Worm (Caenorhabditis elegans) whole organism, dauer: ENCODE data around the gene nhr-130.

Experiments
- unc-62 ChIP-seq: sonication (generic microtip); optimal IDR thresholded peaks from 2 replicates; lab custom pipeline; 2017; ENCODE audit warnings: missing biosample characterization, missing genetic modification reagents, missing genetic modification characterization

nhr-130 gene

DNA sequence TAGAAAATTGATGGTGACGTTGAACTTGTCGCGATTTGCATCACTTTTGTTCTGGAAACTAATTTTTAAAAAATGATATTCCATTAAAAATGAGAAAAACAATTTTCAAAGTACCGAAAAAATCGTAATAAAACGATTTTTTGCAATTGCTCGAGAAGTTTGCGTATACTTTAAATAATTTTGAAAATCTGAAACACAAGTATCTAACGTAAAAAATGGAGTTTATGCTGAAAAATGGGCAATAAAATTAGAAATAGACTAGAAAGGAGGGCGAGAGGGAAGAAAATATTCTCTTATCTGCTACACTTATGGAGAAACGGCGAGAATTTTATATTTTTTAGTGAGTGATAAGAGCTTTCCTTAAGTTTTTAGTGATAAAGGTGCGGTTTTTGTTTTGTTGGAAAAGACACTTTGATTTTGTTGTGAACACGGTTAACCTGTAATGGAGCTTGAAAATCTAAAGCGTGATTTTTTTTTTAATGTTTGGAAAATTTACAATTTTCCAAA lies at the start of gene nhr-130:
Gene nhr-130 (minus strand): TSS at position 51 of the 507 bp plus-strand sequence.
- TF ChIP-seq unc-62: no peak

DNA sequence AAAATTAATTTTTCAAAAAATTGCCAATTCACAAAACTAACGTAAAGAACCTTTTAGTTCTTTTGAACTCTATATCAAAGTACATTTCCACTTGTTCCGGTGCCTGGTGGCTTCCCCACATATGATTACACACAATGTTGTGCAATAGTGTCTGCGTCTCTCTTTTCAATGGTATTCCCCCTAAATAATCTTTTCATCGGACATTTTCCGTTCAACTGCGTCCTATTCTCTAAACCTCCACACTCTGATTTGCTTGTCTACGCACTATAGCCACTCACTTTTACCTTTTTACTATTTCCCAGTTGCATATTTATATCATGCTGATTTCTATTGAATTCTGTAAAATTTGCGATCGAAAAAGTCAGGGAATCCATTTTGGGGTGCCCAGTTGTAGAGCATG lies 48.9 kb upstream of the nhr-130 start, which contains the start of gene nhr-58:
Gene nhr-58 (plus strand): TSS at position 214 of the 400 bp plus-strand sequence.
- no peak for TF ChIP-seq unc-62

DNA sequence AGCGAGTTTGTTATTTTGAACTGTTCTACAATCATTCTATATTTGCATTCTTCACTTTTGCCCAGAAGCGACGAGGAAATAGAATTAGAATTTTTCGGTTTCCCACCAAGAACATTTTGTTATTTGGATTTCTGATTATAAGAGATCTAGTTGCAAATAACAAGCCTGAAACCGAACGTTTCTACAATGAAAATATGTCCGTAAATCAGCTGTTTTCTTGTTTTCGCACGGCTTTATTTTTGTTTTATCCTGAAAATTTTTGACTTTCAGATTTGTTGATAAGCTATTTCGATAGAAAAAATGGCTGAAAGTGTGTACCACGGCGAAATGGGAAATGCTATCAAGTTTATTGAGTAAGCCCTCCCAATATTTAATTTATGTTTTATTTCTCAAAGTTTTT lies 44.5 kb upstream of the nhr-130 start, which contains the start of gene srw-108:
Gene srw-108 (plus strand): TSS at position 301 of the 400 bp plus-strand sequence.
- no peak for TF ChIP-seq unc-62

DNA sequence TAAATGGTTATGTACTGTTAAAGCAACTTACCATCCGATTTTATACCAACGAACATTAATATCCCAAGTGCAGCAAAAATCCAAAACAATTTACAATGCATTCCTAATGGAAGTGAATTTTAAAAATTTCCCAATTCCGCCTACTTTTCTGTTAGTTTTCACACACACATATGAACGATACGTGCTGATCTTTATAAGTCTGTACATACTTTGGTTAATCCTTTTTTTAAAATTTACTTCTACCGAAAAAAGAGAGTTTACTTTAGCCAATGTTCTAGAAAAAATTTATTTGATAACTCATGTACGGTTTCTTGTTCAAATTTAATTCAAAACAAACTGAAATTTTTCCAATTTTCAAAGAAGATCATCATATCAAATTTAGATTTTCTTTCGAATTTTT lies 41.9 kb upstream of the nhr-130 start, which contains the start of gene R11G11.16:
Gene R11G11.16 (minus strand): TSS at position 101 of the 400 bp plus-strand sequence.
- TF ChIP-seq unc-62: no peak

DNA sequence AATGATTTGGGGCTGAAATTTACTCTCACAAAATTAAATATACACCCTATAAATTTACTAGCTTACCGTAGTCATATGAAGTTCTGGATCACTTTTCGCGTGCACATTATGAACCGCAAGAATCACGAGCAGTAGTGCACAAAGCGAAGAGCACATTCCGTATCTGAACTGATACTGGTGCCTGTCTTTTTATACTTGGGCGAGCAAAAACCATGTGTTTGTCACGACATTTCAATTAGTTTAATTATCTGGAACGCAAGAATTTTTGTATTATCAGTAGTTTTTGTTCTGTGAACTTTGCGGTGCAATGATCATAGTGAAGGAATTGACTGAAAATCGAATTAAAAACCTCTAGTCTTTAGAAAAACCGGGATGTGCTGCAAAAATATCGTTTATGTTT lies 40.9 kb upstream of the nhr-130 start, which contains the start of gene lipl-3:
Gene lipl-3 (minus strand): TSS at position 161 of the 400 bp plus-strand sequence.
- TF ChIP-seq unc-62: no peak

DNA sequence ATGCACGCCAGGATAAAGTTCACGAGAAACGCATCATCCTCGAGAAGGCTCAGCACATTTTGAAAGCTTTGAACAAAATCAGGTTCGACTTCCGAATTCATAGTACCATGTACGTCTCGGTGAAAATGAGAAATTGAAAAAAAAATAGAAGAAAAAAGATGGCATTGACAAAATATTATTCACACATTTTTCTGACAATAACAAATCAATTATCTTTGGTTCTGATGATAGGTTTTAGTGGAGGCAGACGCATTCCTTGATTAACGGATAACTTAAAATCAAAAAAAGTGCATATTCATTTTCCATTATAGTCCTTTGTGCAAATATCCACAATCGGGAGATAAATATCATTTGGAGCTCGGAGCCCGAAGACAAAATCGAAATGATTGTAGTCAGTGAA lies 38.4 kb upstream of the nhr-130 start, which contains the start of gene srw-107:
Gene srw-107 (minus strand): TSS at position 101 of the 400 bp plus-strand sequence.
- no peak for TF ChIP-seq unc-62

DNA sequence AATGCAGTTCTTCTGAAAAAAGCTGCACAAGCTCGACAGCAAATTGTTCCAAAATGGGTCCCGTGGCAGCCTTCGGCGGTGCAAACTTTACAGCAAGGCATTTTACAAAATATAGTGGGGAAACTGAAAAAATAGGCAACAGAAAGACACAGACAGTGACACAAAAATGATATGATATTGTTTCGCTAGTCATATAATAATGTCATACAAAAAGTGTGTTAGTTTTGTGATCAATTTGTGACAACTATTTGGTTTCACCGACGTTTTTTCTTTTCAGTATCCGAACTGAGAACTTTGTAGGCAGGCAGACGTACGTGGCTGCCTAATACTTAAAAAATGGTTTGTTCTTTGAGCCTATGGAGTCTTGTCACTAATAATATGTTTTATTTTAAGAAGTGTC lies 36.3 kb upstream of the nhr-130 start, which contains the start of gene nhr-210:
Gene nhr-210 (minus strand): TSS at position 101 of the 400 bp plus-strand sequence.
- no peak for TF ChIP-seq unc-62

DNA sequence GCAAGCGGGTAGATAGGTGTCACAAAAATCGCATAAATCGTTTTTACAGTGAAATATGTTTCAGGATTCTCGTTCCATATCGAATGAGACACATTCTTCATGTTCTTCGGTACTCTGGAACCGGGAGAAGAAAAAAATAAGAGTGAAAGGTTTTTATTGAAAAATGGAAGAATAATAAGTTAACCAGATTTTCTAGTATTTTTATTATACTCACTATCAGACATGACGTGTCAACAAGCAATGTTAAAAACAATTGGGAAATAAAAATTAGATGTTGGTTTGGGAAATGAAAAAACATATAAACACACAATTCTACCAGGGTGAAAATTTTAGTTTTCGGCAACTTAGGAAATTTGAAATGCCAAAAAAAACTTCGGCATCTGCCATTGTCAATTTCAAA lies 29.3 kb upstream of the nhr-130 start, which contains the start of gene srh-37:
Gene srh-37 (minus strand): TSS at position 101 of the 400 bp plus-strand sequence.
- no peak for TF ChIP-seq unc-62

DNA sequence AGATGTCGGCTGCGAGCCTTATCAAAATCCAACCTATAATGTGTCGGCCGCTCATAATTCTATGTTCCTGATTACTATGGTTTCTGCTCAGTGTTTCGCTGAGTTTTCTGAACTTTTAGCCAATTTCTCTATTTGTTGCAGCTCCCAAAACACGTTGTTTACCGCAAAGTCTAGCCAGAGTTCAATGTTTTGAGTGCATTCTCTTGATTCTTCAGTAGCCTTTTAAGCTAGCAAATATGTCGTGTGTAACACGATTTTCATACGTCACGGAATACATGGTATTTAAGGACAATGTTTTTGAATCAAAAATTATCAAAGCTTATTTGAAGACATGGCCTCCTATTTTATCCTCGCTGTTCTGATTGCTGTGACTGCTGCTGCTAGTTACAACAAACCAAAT lies 22.1 kb upstream of the nhr-130 start, which contains the start of gene srlf-19:
Gene srlf-19 (plus strand): TSS at position 301 of the 400 bp plus-strand sequence.
- no peak for TF ChIP-seq unc-62

DNA sequence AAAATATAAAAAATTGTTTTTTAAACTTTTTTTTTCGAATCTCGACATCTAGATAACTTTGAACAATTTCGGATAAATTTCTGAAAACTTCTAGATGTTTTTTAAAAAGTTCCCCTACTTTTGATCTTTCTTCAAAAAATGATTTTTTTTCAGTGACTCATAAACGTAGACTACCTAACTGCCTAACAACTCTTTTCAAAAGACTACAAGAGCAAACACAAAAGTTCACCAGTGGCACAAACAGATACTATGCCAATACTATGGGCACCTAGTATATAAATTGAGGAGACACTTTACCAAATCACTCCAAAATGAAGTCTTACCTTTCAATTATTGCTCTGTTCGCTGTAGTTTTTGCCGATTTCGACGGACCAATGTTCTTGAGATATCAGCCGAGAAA lies 20.6 kb upstream of the nhr-130 start, which contains the start of gene srlf-35:
Gene srlf-35 (plus strand): TSS at position 301 of the 400 bp plus-strand sequence.
- TF ChIP-seq unc-62: no peak

DNA sequence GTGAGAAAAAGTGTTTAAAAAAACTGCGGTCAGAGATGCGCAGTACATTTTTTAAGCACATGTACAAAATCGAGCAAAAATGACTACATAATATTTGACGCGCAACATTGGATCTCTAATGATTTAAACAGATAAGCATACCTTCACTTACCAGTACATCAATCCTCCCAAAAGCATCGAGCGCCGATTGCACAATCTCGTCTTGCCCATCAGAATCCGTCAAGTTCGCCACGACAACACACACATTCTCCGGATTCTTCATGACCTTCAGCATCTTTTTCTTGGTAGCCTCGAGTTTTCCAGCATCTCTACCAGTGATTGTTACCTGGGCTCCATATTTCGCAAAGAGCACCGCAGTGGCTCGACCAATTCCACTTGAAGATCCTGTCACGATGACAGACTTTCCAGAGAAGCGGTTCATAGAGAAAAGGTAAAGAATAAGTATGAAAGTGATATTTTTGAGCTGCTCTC lies 19.7 kb upstream of the nhr-130 start, which contains the start of gene T01G6.10:
Gene T01G6.10 (minus strand): TSS at position 421 of the 471 bp plus-strand sequence.
- no peak for TF ChIP-seq unc-62

DNA sequence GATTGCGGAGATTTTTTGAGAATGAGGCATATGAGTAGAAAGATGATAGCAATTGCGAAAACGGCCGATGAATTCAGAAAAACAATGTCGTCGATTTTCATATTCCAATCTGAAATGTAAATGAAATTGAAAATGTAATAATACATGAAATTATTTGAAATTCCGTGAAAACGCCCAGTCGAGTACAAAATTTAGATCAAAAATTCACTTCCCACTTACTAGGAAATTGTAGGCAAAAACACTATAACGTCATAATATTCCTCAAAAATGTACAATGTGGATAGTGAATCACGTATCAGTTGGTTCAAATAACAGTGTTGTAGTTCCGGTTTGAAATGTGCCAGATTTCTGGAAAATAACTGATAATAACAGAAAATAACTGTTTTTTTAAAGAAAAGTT lies 18.1 kb upstream of the nhr-130 start, which contains the start of gene str-256:
Gene str-256 (minus strand): TSS at position 101 of the 400 bp plus-strand sequence.
- TF ChIP-seq unc-62: no peak

DNA sequence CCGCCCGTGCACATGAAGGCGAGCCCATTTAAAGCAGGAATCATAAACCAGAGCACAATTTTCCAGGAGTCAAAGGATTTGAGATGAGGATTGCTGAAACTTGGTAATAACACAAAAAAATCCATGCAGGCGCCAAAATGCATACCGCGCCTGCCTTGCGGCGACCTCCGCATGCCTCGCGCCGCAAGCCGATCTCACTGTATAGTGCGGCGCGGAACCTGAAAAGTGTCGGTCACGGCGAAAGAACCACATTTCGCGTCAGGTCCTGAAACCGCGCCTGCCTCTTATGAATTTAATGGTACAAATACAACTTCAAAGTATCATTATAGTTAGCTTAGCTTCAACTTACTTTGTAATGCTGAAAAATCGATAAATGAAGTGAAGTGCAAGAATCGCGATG lies 17.4 kb upstream of the nhr-130 start:
- TF ChIP-seq unc-62: no peak

DNA sequence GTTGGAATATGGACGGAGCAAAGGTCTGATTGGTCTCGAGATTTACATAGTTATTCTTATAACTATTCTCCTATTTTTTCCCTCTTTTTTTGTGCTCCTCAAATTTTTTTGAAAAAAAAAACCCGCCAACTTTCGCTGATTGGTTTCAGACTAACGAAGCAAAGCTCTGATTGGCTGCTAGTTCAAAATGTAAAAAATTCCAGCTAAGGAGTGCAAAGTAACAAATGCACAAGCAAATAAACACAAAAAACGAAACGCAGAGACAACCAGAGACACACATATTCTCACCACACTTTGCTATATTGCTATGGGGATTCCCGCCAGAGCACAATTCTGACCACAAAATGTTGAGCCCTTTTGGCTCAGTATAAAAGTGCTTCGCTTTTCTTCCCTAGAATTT lies 14.3 kb upstream of the nhr-130 start, which contains the start of gene T01G6.1:
Gene T01G6.1 (plus strand): TSS at position 301 of the 400 bp plus-strand sequence.
- no peak for TF ChIP-seq unc-62

DNA sequence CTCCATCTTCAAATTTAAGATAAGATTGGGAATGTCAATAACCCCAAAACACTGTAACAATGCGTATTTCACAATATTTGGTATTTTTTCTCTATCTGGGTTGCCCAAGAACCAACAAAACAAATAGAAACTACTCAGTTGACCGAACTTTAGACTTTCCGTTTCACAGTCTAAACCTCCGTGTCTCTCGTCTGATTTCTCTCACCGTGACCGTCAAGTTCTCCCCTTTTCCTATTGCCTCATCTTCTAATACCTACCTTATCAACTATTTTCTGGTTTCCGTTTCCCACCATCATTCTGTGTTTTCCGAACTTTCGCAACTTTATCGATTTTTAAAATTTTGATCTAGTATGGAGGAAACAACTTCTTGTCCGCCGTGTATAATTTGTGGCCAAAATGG lies 11.1 kb upstream of the nhr-130 start, which contains the start of gene nhr-131:
Gene nhr-131 (plus strand): TSS at position 87 of the 400 bp plus-strand sequence.
- TF ChIP-seq unc-62: no peak

DNA sequence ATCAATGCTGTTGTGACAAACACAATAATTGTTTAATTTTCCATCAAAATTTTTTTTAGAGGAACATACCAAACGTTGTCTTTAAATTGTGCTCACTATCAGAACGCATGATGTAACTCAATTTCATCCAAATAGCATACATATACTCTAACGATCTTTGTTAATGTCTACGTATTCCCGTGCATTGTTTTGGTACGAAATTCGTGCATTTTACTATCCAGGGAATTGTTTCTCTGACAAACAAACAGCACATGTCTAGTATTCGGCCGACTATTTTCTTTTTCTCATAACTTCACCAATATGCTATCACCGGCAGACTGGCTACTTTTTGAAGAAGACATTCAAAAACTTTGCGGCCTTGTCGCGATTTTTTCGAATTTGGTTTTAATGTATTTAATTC lies 8.3 kb upstream of the nhr-130 start, which contains the start of gene str-196:
Gene str-196 (plus strand): TSS at position 301 of the 400 bp plus-strand sequence.
- no peak for TF ChIP-seq unc-62

DNA sequence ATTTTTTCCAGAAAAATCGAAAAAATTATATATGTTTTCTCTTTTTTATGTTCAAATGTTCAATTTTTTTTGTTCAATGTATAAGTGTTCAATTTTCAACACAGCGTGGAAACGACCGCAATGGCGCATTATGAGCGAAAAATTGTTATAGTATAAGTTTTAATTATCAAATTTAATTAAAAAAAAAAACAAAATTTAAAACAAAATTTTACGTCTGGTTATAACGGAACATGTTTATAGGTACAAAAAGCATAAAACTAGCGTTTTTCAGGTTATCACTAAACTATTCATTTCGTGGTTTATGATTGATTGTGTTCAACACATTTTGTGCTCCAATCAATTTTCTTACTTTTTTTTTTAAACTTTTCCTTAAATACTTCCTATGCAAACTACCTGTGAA lies 6.2 kb upstream of the nhr-130 start, which contains the start of gene nhr-106:
Gene nhr-106 (plus strand): TSS at position 301 of the 400 bp plus-strand sequence.
- no peak for TF ChIP-seq unc-62
